Fruit fly (Drosophila melanogaster): ENCODE data around the gene AP-2mu.

- TF ChIP-seq CG8478 (optimal IDR thresholded peaks at IDR 0.05) = no peak
- no peak for TF ChIP-seq CTCF (optimal IDR thresholded peaks at IDR 0.05)
Observed at dm6 chr3R:22447195-22447873, 14.9 kb upstream of the AP-2mu start, which contains the start of gene CG34288.
